Worm (Caenorhabditis elegans): Measurements from ENCODE around the gene B0432.7.

Gene B0432.7

DNA sequence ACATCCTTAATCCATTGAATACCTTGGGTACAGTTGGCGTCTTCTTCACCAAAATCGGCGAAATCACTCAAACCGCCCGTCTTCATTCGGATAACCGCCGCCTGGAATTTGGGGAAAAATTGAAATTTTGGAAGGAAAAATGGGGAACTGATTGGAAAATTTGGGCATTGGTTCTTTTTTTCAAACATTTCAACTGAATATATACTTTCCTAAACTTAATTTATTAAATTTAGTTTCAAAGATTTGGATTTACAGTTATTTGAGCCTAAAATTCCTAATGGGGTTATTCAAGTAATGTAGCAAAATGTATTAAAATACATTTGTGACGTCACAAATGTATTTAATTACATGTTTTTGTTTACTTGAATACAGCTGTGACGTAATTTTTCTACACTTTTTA lies 36.1 kb downstream of the B0432.7 start, which contains the start of gene laat-1:
TSS of gene laat-1 (minus strand) at position 101 of the 400 bp plus-strand sequence.
- no peak for TF ChIP-seq W03F9.2 (tag; optimal IDR thresholded peaks at IDR 0.05)
- TF ChIP-seq him-1 (tag; optimal IDR thresholded peaks at IDR 0.05), result no peak
- no peak for TF ChIP-seq dao-5 (tag; optimal IDR thresholded peaks at IDR 0.05)

DNA sequence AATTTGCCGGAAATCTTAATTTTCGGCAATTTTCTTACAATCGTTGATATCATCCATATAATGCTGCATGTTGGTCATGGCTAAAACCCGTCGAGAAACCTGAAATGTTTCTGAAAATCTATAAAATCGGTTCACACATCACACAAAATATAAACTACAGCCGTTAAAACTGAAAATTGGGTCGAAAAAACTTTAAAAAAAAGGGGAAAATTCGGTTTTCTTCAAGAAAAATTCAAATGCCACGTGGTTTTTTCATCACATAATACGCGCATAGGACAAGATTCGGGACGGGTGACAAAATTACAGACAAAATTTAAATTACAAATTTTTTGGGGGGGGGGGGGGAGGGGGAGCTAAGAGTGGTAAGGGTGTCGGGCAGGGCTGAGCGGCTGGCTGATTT lies 41.1 kb downstream of the B0432.7 start, which contains the start of gene Y43H11AL.1:
TSS of gene Y43H11AL.1 (minus strand) at position 101 of the 400 bp plus-strand sequence.
- TF ChIP-seq dao-5 (tag; optimal IDR thresholded peaks at IDR 0.05) (no peak), W03F9.2 (tag; optimal IDR thresholded peaks at IDR 0.05) (no peak), him-1 (tag; optimal IDR thresholded peaks at IDR 0.05) (no peak)

ce11 chrII:221212-221611 lies 52.6 kb downstream of the B0432.7 start:
- TF ChIP-seq W03F9.2 (tag; optimal IDR thresholded peaks at IDR 0.05) (peak; percentile 17), him-1 (tag; optimal IDR thresholded peaks at IDR 0.05) (no peak), dao-5 (tag; optimal IDR thresholded peaks at IDR 0.05) (no peak)

- TF ChIP-seq him-1 (tag; optimal IDR thresholded peaks at IDR 0.05) (no peak), dao-5 (tag; optimal IDR thresholded peaks at IDR 0.05) (no peak), W03F9.2 (tag; optimal IDR thresholded peaks at IDR 0.05) (no peak)
Observed at ce11 chrII:220602-221001, 53.2 kb downstream of the B0432.7 start, which contains the start of gene ubxn-3. Gene ubxn-3 (minus strand): TSS chrII:220667.

- TF ChIP-seq dao-5 (tag; optimal IDR thresholded peaks at IDR 0.05), result no peak
- no peak for TF ChIP-seq W03F9.2 (tag; optimal IDR thresholded peaks at IDR 0.05)
- no peak for TF ChIP-seq him-1 (tag; optimal IDR thresholded peaks at IDR 0.05)
Observed at ce11 chrII:219846-220503, 53.8 kb downstream of the B0432.7 start.

DNA sequence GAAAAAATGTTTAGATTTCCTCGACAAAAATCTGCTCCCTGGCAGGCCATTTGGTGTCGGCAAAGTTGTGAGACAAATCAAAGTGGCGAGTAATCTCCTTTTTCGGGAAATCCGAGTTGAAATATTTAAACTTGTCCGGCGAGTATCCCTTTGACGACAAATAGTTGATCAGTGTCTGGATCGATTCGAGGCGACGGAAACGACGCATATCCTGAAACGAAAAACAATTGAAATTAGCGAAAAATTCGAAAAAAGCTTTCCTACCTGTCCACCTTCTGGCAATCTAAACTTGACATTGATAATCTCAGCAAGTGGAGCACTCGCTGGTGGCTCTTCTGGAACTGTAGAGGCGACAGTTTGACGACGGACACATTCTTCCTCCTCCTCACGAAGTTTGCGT lies 56.5 kb downstream of the B0432.7 start:
- TF ChIP-seq W03F9.2 (tag; optimal IDR thresholded peaks at IDR 0.05), result no peak
- no peak for TF ChIP-seq dao-5 (tag; optimal IDR thresholded peaks at IDR 0.05)
- TF ChIP-seq him-1 (tag; optimal IDR thresholded peaks at IDR 0.05), result no peak

ce11 chrII:216598-216997 lies 57.2 kb downstream of the B0432.7 start, which contains the start of gene F48A11.4:
Gene F48A11.4 (minus strand): TSS chrII:216621.
- TF ChIP-seq dao-5 (tag; optimal IDR thresholded peaks at IDR 0.05), result no peak
- peak; percentile 89 for TF ChIP-seq W03F9.2 (tag; optimal IDR thresholded peaks at IDR 0.05)
- TF ChIP-seq him-1 (tag; optimal IDR thresholded peaks at IDR 0.05), result peak; percentile 52
